Worm (Caenorhabditis elegans) whole organism, young adult: ENCODE data around the gene F35D2.3.

Source experiments
- F10E7.11 ChIP-seq: sonication (generic microtip); optimal IDR thresholded peaks from 2 replicates; lab custom pipeline; 2017; ENCODE audit warnings: mild to moderate bottlenecking, missing genetic modification characterization, moderate library complexity, missing compliant biosample characterization
- athp-1 ChIP-seq: sonication (generic microtip); optimal IDR thresholded peaks from 2 replicates; lab custom pipeline; 2017; ENCODE audit warnings: mild to moderate bottlenecking, missing genetic modification characterization, missing compliant biosample characterization
- ets-4 ChIP-seq: fragments of 200-800 bp; sonication (Bioruptor generic); optimal IDR thresholded peaks from 2 replicates; lab custom pipeline; 2018; ENCODE audit warnings: mild to moderate bottlenecking, missing genetic modification characterization, missing compliant biosample characterization
- fkh-3 ChIP-seq: sonication (generic microtip); optimal IDR thresholded peaks from 2 replicates; lab custom pipeline; 2016; ENCODE audit warnings: mild to moderate bottlenecking, missing genetic modification characterization, missing compliant biosample characterization
- lsl-1 ChIP-seq: fragments of 200-800 bp; sonication (Bioruptor generic); optimal IDR thresholded peaks from 2 replicates; lab custom pipeline; 2018; ENCODE audit warnings: mild to moderate bottlenecking, missing genetic modification characterization, moderate library complexity, missing compliant biosample characterization
- madf-3 ChIP-seq: fragments of 200-800 bp; sonication (Bioruptor generic); IDR thresholded peaks from 2 replicates; pipeline ENCODE4 v1.3.6; 2022; ENCODE audit warnings: missing genetic modification reagents, missing genetic modification characterization, missing compliant biosample characterization

DNA sequence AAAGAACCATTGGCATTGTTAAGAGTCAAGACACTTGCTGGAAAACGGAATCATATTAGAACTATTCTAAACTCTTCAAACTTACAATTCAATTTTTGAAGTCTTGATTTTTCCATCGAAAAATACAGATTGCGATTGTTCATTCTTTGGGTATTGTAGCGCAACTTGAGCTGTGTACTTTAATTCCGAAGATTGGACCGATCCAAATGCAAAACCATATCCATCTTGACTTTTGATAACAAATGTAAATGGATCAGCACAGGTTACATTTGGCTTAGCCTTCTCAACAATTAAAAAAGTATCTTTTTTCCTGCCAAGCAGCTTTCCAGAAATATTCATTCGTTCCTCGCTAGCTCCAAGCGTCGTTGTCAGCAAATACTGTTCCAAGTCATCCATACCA lies 9.6 kb upstream of the F35D2.3 start:
- no peak for TF ChIP-seq madf-3 (GFP tag; lab: Robert Waterston, UW)
- no peak for TF ChIP-seq ets-4 (GFP tag; lab: Kevin White, UChicago)
- TF ChIP-seq F10E7.11 = no peak
- no peak for TF ChIP-seq athp-1
- no peak for TF ChIP-seq lsl-1 (GFP tag; lab: Kevin White, UChicago)
- TF ChIP-seq fkh-3 = no peak
